Fruit fly (Drosophila melanogaster) whole organism, embryonic: Measurements from ENCODE around the gene dnc.
A peak's percentile ranks its signal among the peaks of the same experiment; 100 is the strongest.

ENCODE experiments used
- ATbp ChIP-seq: fragments of 200-800 bp; sonication (Bioruptor generic); optimal IDR thresholded peaks from 2 replicates; lab custom pipeline; 2017; ENCODE audit warnings: missing biosample characterization, mild to moderate bottlenecking, missing genetic modification characterization, missing genetic modification reagents
- Abd-B ChIP-seq: fragments of 200-800 bp; sonication (Bioruptor generic); optimal IDR thresholded peaks from 2 replicates; lab custom pipeline; 2018; ENCODE audit warnings: missing biosample characterization, mild to moderate bottlenecking, missing genetic modification characterization, moderate library complexity
- Atf3 ChIP-seq: fragments of 200-800 bp; sonication (Bioruptor generic); optimal IDR thresholded peaks from 3 replicates; lab custom pipeline; 2016; ENCODE audit warnings: missing biosample characterization, missing genetic modification characterization
- Awh ChIP-seq: fragments of 200-800 bp; sonication (Bioruptor generic); IDR thresholded peaks from 2 replicates; pipeline ENCODE4, ENCODE4 v1.3.6; 2022; ENCODE audit warnings: missing biosample characterization, missing genetic modification characterization
- CG10209 ChIP-seq: fragments of 200-800 bp; sonication (Bioruptor generic); optimal IDR thresholded peaks from 3 replicates; lab custom pipeline; 2017; ENCODE audit warnings: missing biosample characterization, mild to moderate bottlenecking, missing genetic modification characterization, missing genetic modification reagents
- CG12071 ChIP-seq: fragments of 200-800 bp; sonication (Bioruptor generic); optimal IDR thresholded peaks from 3 replicates; lab custom pipeline; 2018; ENCODE audit warnings: missing biosample characterization, mild to moderate bottlenecking, missing genetic modification characterization
- CG12659 ChIP-seq: fragments of 200-800 bp; sonication (Bioruptor generic); optimal IDR thresholded peaks from 3 replicates; lab custom pipeline; 2017; ENCODE audit warnings: mild to moderate bottlenecking, missing biosample characterization, missing genetic modification reagents, missing genetic modification characterization
- CG1602 ChIP-seq: fragments of 200-800 bp; sonication (Bioruptor generic); optimal IDR thresholded peaks from 3 replicates; lab custom pipeline; 2016; ENCODE audit warnings: missing biosample characterization, missing genetic modification characterization
- CG1792 ChIP-seq: fragments of 200-800 bp; sonication (Bioruptor generic); optimal IDR thresholded peaks from 2 replicates; lab custom pipeline; 2016; ENCODE audit warnings: missing biosample characterization, missing genetic modification characterization
- CG30403 ChIP-seq: fragments of 200-800 bp; sonication (Bioruptor generic); optimal IDR thresholded peaks from 3 replicates; lab custom pipeline; 2016; ENCODE audit warnings: missing biosample characterization, missing genetic modification characterization
- CG31388 ChIP-seq: fragments of 200-800 bp; sonication (Bioruptor generic); optimal IDR thresholded peaks from 2 replicates; lab custom pipeline; 2016; ENCODE audit warnings: missing biosample characterization, missing genetic modification characterization
- CG4707 ChIP-seq: fragments of 200-800 bp; sonication (Bioruptor generic); optimal IDR thresholded peaks from 2 replicates; lab custom pipeline; 2018; ENCODE audit warnings: missing biosample characterization, mild to moderate bottlenecking, missing genetic modification characterization, moderate library complexity
- CG6683 ChIP-seq: fragments of 200-800 bp; sonication (Bioruptor generic); optimal IDR thresholded peaks from 2 replicates; lab custom pipeline; 2017; ENCODE audit warnings: missing biosample characterization, mild to moderate bottlenecking, missing genetic modification characterization, missing genetic modification reagents
- CG6765 ChIP-seq: fragments of 200-800 bp; sonication (Bioruptor generic); optimal IDR thresholded peaks from 3 replicates; lab custom pipeline; 2017; ENCODE audit warnings: missing biosample characterization, mild to moderate bottlenecking, missing genetic modification characterization
- CG6813 ChIP-seq: fragments of 200-800 bp; sonication (Bioruptor generic); optimal IDR thresholded peaks from 2 replicates; lab custom pipeline; 2017; ENCODE audit warnings: missing biosample characterization, missing genetic modification characterization, mild to moderate bottlenecking, moderate library complexity, missing genetic modification reagents
- CG6854 ChIP-seq: fragments of 200-800 bp; sonication (Bioruptor generic); optimal IDR thresholded peaks from 3 replicates; lab custom pipeline; 2017; ENCODE audit warnings: missing biosample characterization, mild to moderate bottlenecking, missing genetic modification characterization
- CG7839 ChIP-seq: fragments of 200-800 bp; sonication (Bioruptor generic); optimal IDR thresholded peaks from 3 replicates; lab custom pipeline; 2018; ENCODE audit warnings: missing biosample characterization, mild to moderate bottlenecking, missing genetic modification characterization, moderate library complexity
- CG7987 ChIP-seq: fragments of 200-800 bp; sonication (Bioruptor generic); optimal IDR thresholded peaks from 2 replicates; lab custom pipeline; 2018; ENCODE audit warnings: missing biosample characterization, mild to moderate bottlenecking, missing genetic modification characterization, moderate library complexity
- Camta ChIP-seq: fragments of 200-800 bp; sonication (Bioruptor generic); optimal IDR thresholded peaks from 2 replicates; lab custom pipeline; 2016; ENCODE audit warnings: missing biosample characterization, missing genetic modification characterization
- Dad ChIP-seq: fragments of 200-800 bp; sonication (Bioruptor generic); optimal IDR thresholded peaks from 3 replicates; lab custom pipeline; 2016; ENCODE audit warnings: missing biosample characterization, missing genetic modification characterization
- Doc2 ChIP-seq: fragments of 200-800 bp; sonication (Bioruptor generic); IDR thresholded peaks from 2 replicates; pipeline ENCODE4 v1.3.6; 2022; ENCODE audit warnings: missing biosample characterization, missing genetic modification characterization
- Elba2 ChIP-seq: fragments of 200-800 bp; sonication (Bioruptor generic); optimal IDR thresholded peaks from 3 replicates; lab custom pipeline; 2016; ENCODE audit warnings: missing biosample characterization, missing genetic modification characterization
- Ets65A ChIP-seq: fragments of 200-800 bp; sonication (Bioruptor generic); peaks from one replicate; lab custom pipeline; 2016; ENCODE audit warnings: missing biosample characterization, missing genetic modification characterization
- GATAe ChIP-seq: fragments of 200-800 bp; sonication (Bioruptor generic); conservative IDR thresholded peaks from 2 replicates; pipeline ENCODE4 v1.3.6; 2022; ENCODE audit warnings: missing biosample characterization, missing genetic modification characterization
- Hmr ChIP-seq: fragments of 200-800 bp; sonication (Bioruptor generic); optimal IDR thresholded peaks from 3 replicates; lab custom pipeline; 2017; ENCODE audit warnings: mild to moderate bottlenecking, missing biosample characterization, missing genetic modification reagents, missing genetic modification characterization
- Jarid2 ChIP-seq: fragments of 200-800 bp; sonication (Bioruptor generic); optimal IDR thresholded peaks from 3 replicates; lab custom pipeline; 2017; ENCODE audit warnings: mild to moderate bottlenecking, missing biosample characterization, missing genetic modification reagents, missing genetic modification characterization
- Med ChIP-seq: fragments of 200-800 bp; sonication (Bioruptor generic); peaks from one replicate; lab custom pipeline; 2016; ENCODE audit warnings: missing biosample characterization, missing genetic modification characterization, mild to moderate bottlenecking, inconsistent platforms, moderate library complexity
- NfI ChIP-seq: fragments of 200-800 bp; sonication (Bioruptor generic); optimal IDR thresholded peaks from 3 replicates; lab custom pipeline; 2018; ENCODE audit warnings: missing biosample characterization, mild to moderate bottlenecking, missing genetic modification characterization, moderate library complexity
- Rx ChIP-seq: fragments of 200-800 bp; sonication (Bioruptor generic); IDR thresholded peaks from 2 replicates; pipeline ENCODE4 v1.3.6; 2022; ENCODE audit warnings: missing biosample characterization, missing genetic modification characterization
- Sox100B ChIP-seq: fragments of 200-800 bp; sonication (Bioruptor generic); optimal IDR thresholded peaks from 3 replicates; lab custom pipeline; 2018; ENCODE audit warnings: missing biosample characterization, mild to moderate bottlenecking, missing genetic modification characterization
- Vsx1 ChIP-seq: fragments of 200-800 bp; sonication (Bioruptor generic); optimal IDR thresholded peaks from 2 replicates; lab custom pipeline; 2017; ENCODE audit warnings: missing biosample characterization, mild to moderate bottlenecking, missing genetic modification characterization, missing genetic modification reagents
- az2 ChIP-seq: fragments of 200-800 bp; sonication (Bioruptor generic); optimal IDR thresholded peaks from 3 replicates; lab custom pipeline; 2016; ENCODE audit warnings: missing biosample characterization, missing genetic modification characterization
- cad ChIP-seq: fragments of >200 bp; optimal IDR thresholded peaks from 2 replicates; lab custom pipeline; 2017; ENCODE audit warnings: missing biosample characterization, missing genetic modification characterization
- chif ChIP-seq, 2 experiments: fragments of 200-800 bp; sonication (Bioruptor generic); optimal IDR thresholded peaks; 3 replicates each; lab custom pipeline; 2016; ENCODE audit warnings: missing biosample characterization in 2 of 2, missing genetic modification characterization in 2 of 2
- ems ChIP-seq: fragments of 200-800 bp; sonication (Bioruptor generic); optimal IDR thresholded peaks from 3 replicates; lab custom pipeline; 2016; ENCODE audit warnings: missing biosample characterization, missing genetic modification characterization
- ewg ChIP-seq: fragments of 200-800 bp; sonication (Bioruptor generic); optimal IDR thresholded peaks from 3 replicates; lab custom pipeline; 2017; ENCODE audit warnings: mild to moderate bottlenecking, missing biosample characterization, missing genetic modification reagents, missing genetic modification characterization
- fd3F ChIP-seq: fragments of 200-800 bp; sonication (Bioruptor generic); optimal IDR thresholded peaks from 2 replicates; lab custom pipeline; 2018; ENCODE audit warnings: missing biosample characterization, mild to moderate bottlenecking, missing genetic modification characterization, moderate library complexity
- gsb-n ChIP-seq: fragments of 200-800 bp; sonication (Bioruptor generic); optimal IDR thresholded peaks from 3 replicates; lab custom pipeline; 2018; ENCODE audit warnings: missing biosample characterization, mild to moderate bottlenecking, missing genetic modification characterization
- kay ChIP-seq: fragments of 200-800 bp; sonication (Bioruptor generic); optimal IDR thresholded peaks from 2 replicates; lab custom pipeline; 2016; ENCODE audit warnings: missing biosample characterization, missing genetic modification characterization
- lola ChIP-seq, 3 experiments: fragments of >200 bp in 2 of 3; fragments of 200-800 bp in 1 of 3; sonication (Bioruptor generic) in 1 of 3; optimal IDR thresholded peaks; 2 replicates each; lab custom pipeline; 2017 to 2019; ENCODE audit warnings: missing biosample characterization in 3 of 3, missing genetic modification characterization in 3 of 3, mild to moderate bottlenecking in 1 of 3, moderate library complexity in 1 of 3
- peb ChIP-seq: fragments of 200-800 bp; sonication (Bioruptor generic); IDR thresholded peaks from 2 replicates; pipeline ENCODE4 v1.3.6; 2022; ENCODE audit warnings: missing biosample characterization, missing genetic modification characterization
- scrt ChIP-seq: fragments of 200-800 bp; sonication (Bioruptor generic); optimal IDR thresholded peaks from 2 replicates; lab custom pipeline; 2018; ENCODE audit warnings: missing biosample characterization, mild to moderate bottlenecking, missing genetic modification characterization, moderate library complexity
- sd ChIP-seq: fragments of 200-800 bp; sonication (Bioruptor generic); optimal IDR thresholded peaks from 3 replicates; lab custom pipeline; 2018; ENCODE audit warnings: missing biosample characterization, mild to moderate bottlenecking, missing genetic modification characterization, moderate library complexity
- sens ChIP-seq: fragments of 200-800 bp; sonication (Bioruptor generic); peaks from one replicate; lab custom pipeline; 2016; ENCODE audit warnings: missing biosample characterization, missing genetic modification characterization
- sna ChIP-seq: fragments of 200-800 bp; sonication (Bioruptor generic); IDR thresholded peaks from 2 replicates; pipeline ENCODE4 v1.3.6; 2022; ENCODE audit warnings: missing biosample characterization, missing genetic modification characterization; ENCODE audit not compliant: partially characterized antibody
- tio ChIP-seq: fragments of 200-800 bp; sonication (Bioruptor generic); optimal IDR thresholded peaks from 2 replicates; lab custom pipeline; 2017; ENCODE audit warnings: missing biosample characterization, missing genetic modification characterization, inconsistent platforms
- tna ChIP-seq: fragments of 200-800 bp; sonication (Bioruptor generic); IDR thresholded peaks from 2 replicates; pipeline ENCODE4 v1.3.6; 2022; ENCODE audit warnings: missing biosample characterization, missing genetic modification characterization; ENCODE audit not compliant: partially characterized antibody
- tx ChIP-seq: fragments of 200-800 bp; sonication (Bioruptor generic); optimal IDR thresholded peaks from 2 replicates; lab custom pipeline; 2016; ENCODE audit warnings: missing biosample characterization, missing genetic modification characterization
- zfh2 ChIP-seq: fragments of 200-800 bp; sonication (Bioruptor generic); optimal IDR thresholded peaks from 2 replicates; lab custom pipeline; 2016; ENCODE audit warnings: missing biosample characterization, missing genetic modification characterization

The dnc gene

dm6 chrX:3360437-3361075 lies 184.3 kb downstream of the dnc start (continued):
- peak; percentile 68 for TF ChIP-seq CG10209 (GFP tag; lab: Kevin White, UChicago)
- TF ChIP-seq sens (GFP tag; lab: Kevin White, UChicago): peak; percentile 89
- TF ChIP-seq zfh2: peak; percentile 83
- TF ChIP-seq CG31388 (GFP tag; lab: Kevin White, UChicago): no peak
- TF ChIP-seq Vsx1: no peak
- TF ChIP-seq tna (GFP tag; lab: Robert Waterston, UW): no peak
- peak; percentile 32 for TF ChIP-seq CG1792
- peak; percentile 76 for TF ChIP-seq CG7839 (tag; lab: Kevin White, UChicago)
- peak; percentile 77 for TF ChIP-seq CG30403 (GFP tag; lab: Kevin White, UChicago)
- TF ChIP-seq Dad: no peak
- TF ChIP-seq sna (GFP tag; lab: Robert Waterston, UW): no peak
- no peak for TF ChIP-seq Rx
- peak; percentile 14 for TF ChIP-seq CG6683 (GFP tag; lab: Kevin White, UChicago)
- TF ChIP-seq ewg (GFP tag; lab: Kevin White, UChicago): peak; percentile 29
- TF ChIP-seq Med: peak; percentile 92
- TF ChIP-seq az2: peak; percentile 64
- peak; percentile 23 for TF ChIP-seq ems
- peak; percentile 71 for TF ChIP-seq Hmr (GFP tag; lab: Kevin White, UChicago)
- TF ChIP-seq chif (GFP tag; optimal IDR thresholded peaks at IDR 0.05; lab: Kevin White, UChicago): peak; percentile 55 to 63
- TF ChIP-seq kay (GFP tag; lab: Kevin White, UChicago): peak; percentile 8
- TF ChIP-seq Abd-B (GFP tag; lab: Kevin White, UChicago): peak; percentile 59
- TF ChIP-seq CG7987 (GFP tag; lab: Kevin White, UChicago): no peak
- peak; percentile 53 for TF ChIP-seq fd3F
- no peak for TF ChIP-seq GATAe (GFP tag; lab: Robert Waterston, UW)
- TF ChIP-seq CG12071 (GFP tag; lab: Kevin White, UChicago): peak; percentile 34
- TF ChIP-seq CG6854: peak; percentile 50
- peak; percentile 65 for TF ChIP-seq CG1602
- TF ChIP-seq Doc2 (GFP tag; lab: Robert Waterston, UW): no peak
- TF ChIP-seq Camta (GFP tag; lab: Kevin White, UChicago): peak; percentile 57
- peak; percentile 49 for TF ChIP-seq scrt (GFP tag; lab: Kevin White, UChicago)
- peak; percentile 59 for TF ChIP-seq tio
- TF ChIP-seq lola (GFP tag; optimal IDR thresholded peaks at IDR 0.05; lab: Kevin White, UChicago): peak in 1 of 3 experiments; percentile 48
- no peak for TF ChIP-seq sd
- TF ChIP-seq CG4707 (GFP tag; lab: Kevin White, UChicago): no peak
- peak; percentile 54 for TF ChIP-seq NfI (GFP tag; lab: Kevin White, UChicago)
- peak; percentile 74 for TF ChIP-seq Sox100B (GFP tag; lab: Kevin White, UChicago)
- TF ChIP-seq gsb-n (tag; lab: Kevin White, UChicago): no peak
- peak; percentile 29 for TF ChIP-seq Jarid2 (GFP tag; lab: Kevin White, UChicago)
- TF ChIP-seq Elba2 (GFP tag; lab: Kevin White, UChicago): no peak
- peak; percentile 89 for TF ChIP-seq Ets65A (GFP tag; lab: Kevin White, UChicago)
- peak; percentile 48 for TF ChIP-seq ATbp (GFP tag; lab: Kevin White, UChicago)
- peak; percentile 68 for TF ChIP-seq tx (GFP tag; lab: Kevin White, UChicago)
- TF ChIP-seq CG6813: peak; percentile 31
- TF ChIP-seq CG12659 (GFP tag; lab: Kevin White, UChicago): peak; percentile 81
- no peak for TF ChIP-seq Atf3 (GFP tag; lab: Kevin White, UChicago)
- no peak for TF ChIP-seq cad (GFP tag; lab: Kevin White, UChicago)
- no peak for TF ChIP-seq peb (GFP tag; lab: Robert Waterston, UW)
- no peak for TF ChIP-seq Awh (GFP tag; lab: Robert Waterston, UW)
- peak; percentile 61 for TF ChIP-seq CG6765 (GFP tag; lab: Kevin White, UChicago)
